Worm (Caenorhabditis elegans): ENCODE measurements around the gene parg-1.
A peak's percentile ranks its signal among the peaks of the same experiment; 100 is the strongest.

The parg-1 gene

DNA sequence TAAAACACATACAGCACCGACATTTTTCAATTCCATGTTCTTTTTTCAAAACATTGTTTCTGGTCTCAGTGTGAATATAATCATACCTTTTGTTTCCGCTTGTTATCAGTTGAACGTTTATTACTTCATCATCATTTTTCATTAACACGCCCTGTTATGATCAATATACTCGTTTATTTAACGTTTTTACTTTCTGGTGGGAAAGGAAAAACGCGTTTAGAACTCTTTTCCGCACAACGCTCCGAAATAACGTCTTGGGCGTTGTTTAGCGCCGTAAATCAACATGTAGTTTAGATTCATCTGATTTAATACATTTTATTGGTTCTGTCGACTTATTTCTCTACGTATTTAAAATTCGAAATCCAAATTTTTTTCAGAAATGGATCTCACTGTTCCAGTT, 20.7 kb upstream of the parg-1 start, which contains the start of gene pgm-3:
Gene pgm-3 (plus strand): TSS at position 378 of the 400 bp plus-strand sequence.
- TF ChIP-seq mab-5 (tag; optimal IDR thresholded peaks at IDR 0.05) (no peak), tbx-8 (GFP tag; optimal IDR thresholded peaks at IDR 0.05) (no peak), ces-1 (GFP tag; optimal IDR thresholded peaks at IDR 0.05) (no peak), pha-4 (tag; optimal IDR thresholded peaks at IDR 0.05) (no peak), nhr-76 (tag; optimal IDR thresholded peaks at IDR 0.05) (no peak), sptf-1 (tag; optimal IDR thresholded peaks at IDR 0.05) (no peak), mep-1 (tag; optimal IDR thresholded peaks at IDR 0.05) (no peak), nhr-237 (tag; optimal IDR thresholded peaks at IDR 0.05) (no peak), ztf-11 (tag; optimal IDR thresholded peaks at IDR 0.05) (no peak), nhr-2 (tag; optimal IDR thresholded peaks at IDR 0.05) (no peak), lin-32 (GFP tag; optimal IDR thresholded peaks at IDR 0.05) (no peak)

DNA sequence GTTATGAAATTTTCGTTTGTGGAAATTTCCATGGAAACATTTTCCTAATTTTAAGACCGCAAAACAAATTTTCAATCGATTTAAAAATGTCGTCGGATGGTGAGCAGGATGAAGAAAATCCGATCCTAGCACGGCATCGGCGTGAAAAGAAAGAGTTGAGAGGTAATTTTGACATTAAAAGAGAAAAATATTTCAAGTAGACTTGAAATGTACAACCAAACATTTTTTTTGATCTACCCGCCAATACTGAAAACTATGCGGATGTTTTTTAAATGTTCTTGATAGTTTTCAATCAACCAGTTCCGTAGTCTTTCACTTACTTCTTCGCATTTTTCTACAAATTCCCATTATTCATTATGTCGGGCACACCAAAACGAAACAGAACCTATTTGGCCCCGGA, 17.9 kb upstream of the parg-1 start, which contains the start of gene otub-3:
Gene otub-3 (plus strand): TSS at position 56 of the 400 bp plus-strand sequence.
- TF ChIP-seq nhr-12 (tag; optimal IDR thresholded peaks at IDR 0.05) (no peak), unc-120 (tag; optimal IDR thresholded peaks at IDR 0.05; ENCODE audit: poor library complexity, severe bottlenecking) (no peak), M03D4.4 (tag; optimal IDR thresholded peaks at IDR 0.05) (no peak), bed-3 (GFP tag; optimal IDR thresholded peaks at IDR 0.05) (no peak), unc-62 (GFP tag; optimal IDR thresholded peaks at IDR 0.05) (no peak), blmp-1 (tag; optimal IDR thresholded peaks at IDR 0.05) (no peak), mep-1 (tag; optimal IDR thresholded peaks at IDR 0.05) (no peak), nhr-2 (tag; optimal IDR thresholded peaks at IDR 0.05) (no peak), hlh-1 (tag; optimal IDR thresholded peaks at IDR 0.05) (no peak), ham-2 (GFP tag; optimal IDR thresholded peaks at IDR 0.05) (no peak), cnd-1 (tag; optimal IDR thresholded peaks at IDR 0.05) (no peak), elt-1 (tag; optimal IDR thresholded peaks at IDR 0.05; ENCODE audit: borderline replicate concordance, insufficient read depth) (no peak), zip-8 (tag; optimal IDR thresholded peaks at IDR 0.05) (no peak), elt-3 (tag; optimal IDR thresholded peaks at IDR 0.05) (no peak), lin-32 (GFP tag; optimal IDR thresholded peaks at IDR 0.05) (no peak), ceh-43 (GFP tag; optimal IDR thresholded peaks at IDR 0.05) (no peak), drap-1 (GFP tag; optimal IDR thresholded peaks at IDR 0.05) (no peak), mab-5 (tag; optimal IDR thresholded peaks at IDR 0.05) (no peak)

DNA sequence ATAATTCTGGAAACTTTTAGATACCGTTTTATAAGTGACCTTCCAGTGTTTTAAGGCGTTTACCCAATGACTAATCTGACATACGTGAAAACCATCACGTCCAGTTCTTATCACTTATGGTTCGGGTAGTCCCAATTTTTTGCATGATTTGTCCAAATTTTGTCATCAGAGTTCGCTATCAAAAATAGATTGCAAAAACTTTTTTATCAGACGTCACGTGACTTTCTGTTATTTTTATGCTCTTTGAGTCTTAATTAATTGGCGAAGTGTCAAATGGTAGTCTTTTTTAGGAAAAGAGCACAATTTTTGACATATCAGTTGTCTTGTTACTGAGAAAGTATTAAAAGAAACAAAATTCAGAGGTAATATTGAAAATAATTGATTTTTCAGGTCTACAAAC, 16.4 kb upstream of the parg-1 start:
- TF ChIP-seq sem-2 (GFP tag; optimal IDR thresholded peaks at IDR 0.05): no peak
- no peak for TF ChIP-seq cnd-1 (tag; optimal IDR thresholded peaks at IDR 0.05)
- no peak for TF ChIP-seq drap-1 (GFP tag; optimal IDR thresholded peaks at IDR 0.05)
- no peak for TF ChIP-seq nhr-28 (tag; optimal IDR thresholded peaks at IDR 0.05)
- TF ChIP-seq nhr-237 (tag; optimal IDR thresholded peaks at IDR 0.05): no peak
- TF ChIP-seq nhr-76 (tag; optimal IDR thresholded peaks at IDR 0.05): no peak
- no peak for TF ChIP-seq unc-39 (tag; optimal IDR thresholded peaks at IDR 0.05)

ce11 chrIV:8730469-8730868, 15.6 kb upstream of the parg-1 start, which contains the start of gene F21D5.3:
Gene F21D5.3, plus strand, starts transcription at chrIV:8730815.
- no peak for TF ChIP-seq tbx-8 (GFP tag; optimal IDR thresholded peaks at IDR 0.05)
- no peak for TF ChIP-seq nhr-76 (tag; optimal IDR thresholded peaks at IDR 0.05)
- no peak for TF ChIP-seq bed-3 (GFP tag; optimal IDR thresholded peaks at IDR 0.05)
- no peak for TF ChIP-seq zip-8 (tag; optimal IDR thresholded peaks at IDR 0.05)
- TF ChIP-seq lin-13 (tag; optimal IDR thresholded peaks at IDR 0.05): no peak
- no peak for TF ChIP-seq nhr-28 (tag; optimal IDR thresholded peaks at IDR 0.05)
- no peak for TF ChIP-seq blmp-1 (tag; optimal IDR thresholded peaks at IDR 0.05)
- no peak for TF ChIP-seq hlh-1 (tag; optimal IDR thresholded peaks at IDR 0.05)
- TF ChIP-seq ztf-11 (tag; optimal IDR thresholded peaks at IDR 0.05): no peak
- TF ChIP-seq drap-1 (GFP tag; optimal IDR thresholded peaks at IDR 0.05): no peak
- TF ChIP-seq pha-4 (tag; optimal IDR thresholded peaks at IDR 0.05): no peak
- no peak for TF ChIP-seq sem-2 (GFP tag; optimal IDR thresholded peaks at IDR 0.05)
- no peak for TF ChIP-seq cnd-1 (tag; optimal IDR thresholded peaks at IDR 0.05)
- no peak for TF ChIP-seq unc-62 (GFP tag; optimal IDR thresholded peaks at IDR 0.05)
- no peak for TF ChIP-seq mab-5 (tag; optimal IDR thresholded peaks at IDR 0.05)
- no peak for TF ChIP-seq lin-32 (GFP tag; optimal IDR thresholded peaks at IDR 0.05)

ce11 chrIV:8737354-8737753, 8.7 kb upstream of the parg-1 start:
- TF ChIP-seq drap-1 (GFP tag; optimal IDR thresholded peaks at IDR 0.05) (no peak), ceh-39 (tag; optimal IDR thresholded peaks at IDR 0.05) (no peak), lin-13 (tag; optimal IDR thresholded peaks at IDR 0.05) (no peak), mls-2 (tag; optimal IDR thresholded peaks at IDR 0.05) (no peak), unc-39 (tag; optimal IDR thresholded peaks at IDR 0.05) (no peak), ceh-43 (GFP tag; optimal IDR thresholded peaks at IDR 0.05) (no peak), unc-120 (tag; optimal IDR thresholded peaks at IDR 0.05; ENCODE audit: poor library complexity, severe bottlenecking) (peak; percentile 10), elt-3 (tag; optimal IDR thresholded peaks at IDR 0.05) (no peak), zip-8 (tag; optimal IDR thresholded peaks at IDR 0.05) (no peak), snpc-4 (tag; optimal IDR thresholded peaks at IDR 0.05) (no peak), bed-3 (GFP tag; optimal IDR thresholded peaks at IDR 0.05) (no peak), ceh-83 (GFP tag; optimal IDR thresholded peaks at IDR 0.05) (no peak), nhr-237 (tag; optimal IDR thresholded peaks at IDR 0.05) (no peak), pha-4 (tag; optimal IDR thresholded peaks at IDR 0.05) (peak; percentile 35), ztf-11 (tag; optimal IDR thresholded peaks at IDR 0.05) (no peak), flh-1 (GFP tag; optimal IDR thresholded peaks at IDR 0.05) (no peak), hlh-1 (tag; optimal IDR thresholded peaks at IDR 0.05) (peak; percentile 11), tbx-8 (GFP tag; optimal IDR thresholded peaks at IDR 0.05) (no peak), mab-5 (tag; optimal IDR thresholded peaks at IDR 0.05) (no peak)

Measured in whole organism, mixed stage, embryonic.